Worm (Caenorhabditis elegans) whole organism, midembryonic: ENCODE data around the gene F07G11.4.
"Not testable (repeated sequence)": the region's sequence is repeated elsewhere in the genome, so short reads cannot be mapped to it uniquely, and the experiment has no call there.

Experiments
- T22C8.4 ChIP-seq: fragments of 200-800 bp; sonication (Bioruptor generic); IDR thresholded peaks from 2 replicates; pipeline ENCODE4 v1.3.6; 2022; ENCODE audit warnings: missing genetic modification characterization, missing compliant biosample characterization
- cog-1 ChIP-seq: sonication (generic microtip); optimal IDR thresholded peaks from 2 replicates; lab custom pipeline; 2016; ENCODE audit warnings: missing genetic modification characterization, missing compliant biosample characterization
- flt-1 ChIP-seq: fragments of 200-800 bp; sonication (Bioruptor generic); IDR thresholded peaks from 2 replicates; pipeline ENCODE4 v1.3.6; 2022; ENCODE audit warnings: missing genetic modification characterization, missing compliant biosample characterization
- klf-2 ChIP-seq: fragments of 200-800 bp; sonication (Bioruptor generic); conservative IDR thresholded peaks from 2 replicates; pipeline ENCODE4 v1.3.6; 2022; ENCODE audit warnings: missing genetic modification reagents, missing genetic modification characterization, missing compliant biosample characterization
- med-1 ChIP-seq: sonication (generic microtip); optimal IDR thresholded peaks from 2 replicates; lab custom pipeline; 2017; ENCODE audit warnings: missing genetic modification characterization, mild to moderate bottlenecking, missing compliant biosample characterization, antibody characterized with exemption, missing genetic modification reagents; ENCODE audit not compliant: insufficient read depth
- ref-1 ChIP-seq: fragments of 200-800 bp; sonication (Bioruptor generic); conservative IDR thresholded peaks from 2 replicates; pipeline ENCODE4 v1.3.6; 2022; ENCODE audit warnings: missing genetic modification reagents, missing genetic modification characterization, missing compliant biosample characterization
- tab-1 ChIP-seq: fragments of 200-800 bp; sonication (Bioruptor generic); IDR thresholded peaks from 2 replicates; pipeline ENCODE4 v1.3.6; 2022; ENCODE audit warnings: missing genetic modification characterization, missing compliant biosample characterization
- ztf-23 ChIP-seq: fragments of 200-800 bp; sonication (Bioruptor generic); IDR thresholded peaks from 2 replicates; pipeline ENCODE4 v1.3.6; 2022; ENCODE audit warnings: missing genetic modification reagents, missing genetic modification characterization, missing compliant biosample characterization
- ztf-29 ChIP-seq: fragments of 200-800 bp; sonication (Bioruptor generic); IDR thresholded peaks from 2 replicates; pipeline ENCODE4 v1.3.6; 2022; ENCODE audit warnings: missing genetic modification reagents, missing genetic modification characterization, missing compliant biosample characterization

The F07G11.4 gene

ce11 chrV:7295270-7295669 is at the start of gene F07G11.4:
Gene F07G11.4 (minus strand): TSS chrV:7295370.
- no peak for TF ChIP-seq ref-1 (GFP tag; lab: Robert Waterston, UW)
- TF ChIP-seq flt-1 (GFP tag; lab: Robert Waterston, UW): no peak

ce11 chrV:7343522-7343921 is 48.4 kb upstream of the F07G11.4 start, which contains the start of gene srh-244:
Gene srh-244 (plus strand): TSS chrV:7343822.
- TF ChIP-seq T22C8.4 (GFP tag; lab: Robert Waterston, UW): no peak
- no peak for TF ChIP-seq ref-1 (GFP tag; lab: Robert Waterston, UW)
- no peak for TF ChIP-seq flt-1 (GFP tag; lab: Robert Waterston, UW)
- TF ChIP-seq ztf-23: no peak
- no peak for TF ChIP-seq tab-1
- no peak for TF ChIP-seq cog-1 (tag; lab: Kevin White, UChicago)
- TF ChIP-seq klf-2: no peak
- no peak for TF ChIP-seq ztf-29
- no peak for TF ChIP-seq med-1 (GFP tag; lab: Kevin White, UChicago)

ce11 chrV:7341942-7342341 is 46.8 kb upstream of the F07G11.4 start, which contains the start of the genes nhr-263 and nhr-148:
Gene nhr-263 (minus strand): TSS chrV:7342042.
Gene nhr-148 (plus strand): TSS chrV:7342156.
- TF ChIP-seq cog-1 (tag; lab: Kevin White, UChicago) (no peak), T22C8.4 (GFP tag; lab: Robert Waterston, UW) (no peak), ref-1 (GFP tag; lab: Robert Waterston, UW) (no peak), klf-2 (no peak), med-1 (GFP tag; lab: Kevin White, UChicago) (no peak), tab-1 (no peak), ztf-29 (no peak), flt-1 (GFP tag; lab: Robert Waterston, UW) (no peak), ztf-23 (no peak)

ce11 chrV:7339831-7340230 is 44.7 kb upstream of the F07G11.4 start, which contains the start of gene srh-187:
Gene srh-187 (minus strand): TSS chrV:7339931.
- TF ChIP-seq flt-1 (GFP tag; lab: Robert Waterston, UW): no peak
- no peak for TF ChIP-seq ztf-29
- TF ChIP-seq med-1 (GFP tag; lab: Kevin White, UChicago): no peak
- TF ChIP-seq T22C8.4 (GFP tag; lab: Robert Waterston, UW): no peak
- no peak for TF ChIP-seq ztf-23
- TF ChIP-seq klf-2: no peak
- no peak for TF ChIP-seq ref-1 (GFP tag; lab: Robert Waterston, UW)
- no peak for TF ChIP-seq cog-1 (tag; lab: Kevin White, UChicago)
- no peak for TF ChIP-seq tab-1

- not testable (repeated sequence) for TF ChIP-seq T22C8.4 (GFP tag; lab: Robert Waterston, UW); klf-2; cog-1 (tag; lab: Kevin White, UChicago)
Measured at ce11 chrV:7337218-7337617, 42.0 kb upstream of the F07G11.4 start, which contains the start of gene F10G2.7. Gene F10G2.7 (minus strand): TSS chrV:7337318.

- no peak for TF ChIP-seq cog-1 (tag; lab: Kevin White, UChicago)
- TF ChIP-seq ztf-29: no peak
- no peak for TF ChIP-seq med-1 (GFP tag; lab: Kevin White, UChicago)
- TF ChIP-seq ztf-23: no peak
- no peak for TF ChIP-seq T22C8.4 (GFP tag; lab: Robert Waterston, UW)
- no peak for TF ChIP-seq tab-1
- TF ChIP-seq ref-1 (GFP tag; lab: Robert Waterston, UW): no peak
- TF ChIP-seq flt-1 (GFP tag; lab: Robert Waterston, UW): no peak
Measured at ce11 chrV:7332253-7332652, 37.1 kb upstream of the F07G11.4 start, which contains the start of gene F10G2.1. Gene F10G2.1 (plus strand): TSS chrV:7332553.

ce11 chrV:7330868-7331267 is 35.7 kb upstream of the F07G11.4 start, which contains the start of gene F10G2.2:
Gene F10G2.2 (plus strand): TSS chrV:7331168.
- TF ChIP-seq klf-2: no peak
- TF ChIP-seq ztf-23: no peak
- TF ChIP-seq T22C8.4 (GFP tag; lab: Robert Waterston, UW): no peak
- TF ChIP-seq tab-1: no peak
- no peak for TF ChIP-seq med-1 (GFP tag; lab: Kevin White, UChicago)
- no peak for TF ChIP-seq flt-1 (GFP tag; lab: Robert Waterston, UW)
- TF ChIP-seq cog-1 (tag; lab: Kevin White, UChicago): no peak
- TF ChIP-seq ref-1 (GFP tag; lab: Robert Waterston, UW): no peak
- TF ChIP-seq ztf-29: no peak

ce11 chrV:7328092-7328491 is 32.9 kb upstream of the F07G11.4 start, which contains the start of gene clec-7:
Gene clec-7 (plus strand): TSS chrV:7328392.
- TF ChIP-seq T22C8.4 (GFP tag; lab: Robert Waterston, UW) (no peak), ref-1 (GFP tag; lab: Robert Waterston, UW) (no peak), flt-1 (GFP tag; lab: Robert Waterston, UW) (no peak), med-1 (GFP tag; lab: Kevin White, UChicago) (no peak), ztf-23 (no peak), ztf-29 (no peak), klf-2 (no peak), tab-1 (no peak), cog-1 (tag; lab: Kevin White, UChicago) (no peak)

ce11 chrV:7326928-7327327 is 31.8 kb upstream of the F07G11.4 start, which contains the start of gene F10G2.4:
Gene F10G2.4 (plus strand): TSS chrV:7327228.
- no peak for TF ChIP-seq flt-1 (GFP tag; lab: Robert Waterston, UW)
- no peak for TF ChIP-seq med-1 (GFP tag; lab: Kevin White, UChicago)
- TF ChIP-seq ref-1 (GFP tag; lab: Robert Waterston, UW): no peak
- TF ChIP-seq ztf-23: no peak
- no peak for TF ChIP-seq klf-2
- TF ChIP-seq ztf-29: no peak
- no peak for TF ChIP-seq T22C8.4 (GFP tag; lab: Robert Waterston, UW)
- TF ChIP-seq tab-1: no peak
- TF ChIP-seq cog-1 (tag; lab: Kevin White, UChicago): no peak

- TF ChIP-seq T22C8.4 (GFP tag; lab: Robert Waterston, UW) (no peak), ztf-23 (no peak), klf-2 (no peak), flt-1 (GFP tag; lab: Robert Waterston, UW) (no peak), ztf-29 (no peak), tab-1 (no peak), cog-1 (tag; lab: Kevin White, UChicago) (no peak)
Measured at ce11 chrV:7325285-7325684, 30.1 kb upstream of the F07G11.4 start, which contains the start of gene srx-92. Gene srx-92 (minus strand): TSS chrV:7325385.
